Worm (Caenorhabditis elegans): ENCODE data around the gene W03F9.1.

- no peak for TF ChIP-seq nhr-237 (tag; optimal IDR thresholded peaks at IDR 0.05)
- TF ChIP-seq nhr-10 (tag; optimal IDR thresholded peaks at IDR 0.05), result no peak
- TF ChIP-seq nhr-77 (tag; optimal IDR thresholded peaks at IDR 0.05), result no peak
- TF ChIP-seq unc-62 (GFP tag; optimal IDR thresholded peaks at IDR 0.05 in 1 of 2), result no peak
- TF ChIP-seq unc-62 (tag; optimal IDR thresholded peaks at IDR 0.05), result no peak
- no peak for TF ChIP-seq arid-1 (GFP tag; conservative IDR thresholded peaks at IDR 0.05)
- no peak for TF ChIP-seq ctbp-1 (GFP tag; IDR thresholded peaks at IDR 0.05)
- no peak for TF ChIP-seq R02D3.7 (tag; optimal IDR thresholded peaks at IDR 0.05)
Measured at ce11 chrV:122249-122648, 4.3 kb downstream of the W03F9.1 start.
